Fruit fly (Drosophila melanogaster) whole organism, prepupa: ENCODE data around the gene CG31975.

Experiments used
- CG10631 ChIP-seq: fragments of 200-800 bp; sonication (Bioruptor generic); optimal IDR thresholded peaks from 2 replicates; lab custom pipeline; 2016; ENCODE audit warnings: missing biosample characterization, missing genetic modification characterization
- CG10669 ChIP-seq: fragments of 200-800 bp; sonication (Bioruptor generic); optimal IDR thresholded peaks from 3 replicates; lab custom pipeline; 2018; ENCODE audit warnings: missing biosample characterization, mild to moderate bottlenecking, missing genetic modification characterization, moderate library complexity
- CG11294 ChIP-seq: fragments of 200-800 bp; sonication (Bioruptor generic); IDR thresholded peaks from 2 replicates; pipeline ENCODE4 v1.3.6; 2022; ENCODE audit warnings: missing biosample characterization, missing genetic modification characterization
- CG11762 ChIP-seq: fragments of 200-800 bp; sonication (Bioruptor generic); optimal IDR thresholded peaks from 3 replicates; lab custom pipeline; 2016; ENCODE audit warnings: missing biosample characterization, missing genetic modification characterization; ENCODE audit not compliant: insufficient read depth
- CG11902 ChIP-seq: fragments of 200-800 bp; sonication (Bioruptor generic); optimal IDR thresholded peaks from 3 replicates; lab custom pipeline; 2016; ENCODE audit warnings: missing biosample characterization, missing genetic modification characterization
- CG15336 ChIP-seq: fragments of 200-800 bp; sonication (Bioruptor generic); IDR thresholded peaks from 2 replicates; pipeline ENCODE4 v1.3.6; 2022; ENCODE audit warnings: missing biosample characterization, missing genetic modification characterization
- CG1621 ChIP-seq: fragments of 200-800 bp; sonication (Bioruptor generic); optimal IDR thresholded peaks from 3 replicates; lab custom pipeline; 2018; ENCODE audit warnings: missing biosample characterization, mild to moderate bottlenecking, missing genetic modification characterization
- CG16779 ChIP-seq: fragments of 200-800 bp; sonication (Bioruptor generic); optimal IDR thresholded peaks from 3 replicates; lab custom pipeline; 2017; ENCODE audit warnings: missing biosample characterization, mild to moderate bottlenecking, missing genetic modification characterization
- CG3032 ChIP-seq: fragments of 200-800 bp; optimal IDR thresholded peaks from 2 replicates; lab custom pipeline; 2019; ENCODE audit warnings: missing biosample characterization, mild to moderate bottlenecking, missing genetic modification characterization, moderate library complexity
- CG31627 ChIP-seq: fragments of 200-800 bp; sonication (Bioruptor generic); optimal IDR thresholded peaks from 3 replicates; lab custom pipeline; 2016; ENCODE audit warnings: missing biosample characterization, missing genetic modification characterization
- CG32006 ChIP-seq: fragments of 200-800 bp; sonication (Bioruptor generic); optimal IDR thresholded peaks from 3 replicates; lab custom pipeline; 2017; ENCODE audit warnings: missing biosample characterization, mild to moderate bottlenecking, missing genetic modification characterization
- CG3919 ChIP-seq: fragments of 200-800 bp; sonication (Bioruptor generic); optimal IDR thresholded peaks from 3 replicates; lab custom pipeline; 2016; ENCODE audit warnings: missing biosample characterization, missing genetic modification characterization
- CG4318 ChIP-seq: fragments of 200-800 bp; sonication (Bioruptor generic); optimal IDR thresholded peaks from 3 replicates; lab custom pipeline; 2017; ENCODE audit warnings: missing biosample characterization, mild to moderate bottlenecking, missing genetic modification characterization
- CG6276 ChIP-seq: fragments of 200-800 bp; sonication (Bioruptor generic); optimal IDR thresholded peaks from 2 replicates; lab custom pipeline; 2017; ENCODE audit warnings: missing biosample characterization, mild to moderate bottlenecking, missing genetic modification characterization
- CG6792 ChIP-seq: fragments of 200-800 bp; sonication (Bioruptor generic); optimal IDR thresholded peaks from 3 replicates; lab custom pipeline; 2016; ENCODE audit warnings: missing biosample characterization, missing genetic modification characterization
- CG7368 ChIP-seq: fragments of 200-800 bp; sonication (Bioruptor generic); optimal IDR thresholded peaks from 3 replicates; lab custom pipeline; 2016; ENCODE audit warnings: missing biosample characterization, missing genetic modification characterization
- CG8319 ChIP-seq: fragments of 200-800 bp; sonication (Bioruptor generic); optimal IDR thresholded peaks from 3 replicates; lab custom pipeline; 2016; ENCODE audit warnings: missing biosample characterization, missing genetic modification characterization
- CG9139 ChIP-seq: fragments of 200-800 bp; sonication (Bioruptor generic); optimal IDR thresholded peaks from 3 replicates; lab custom pipeline; 2017; ENCODE audit warnings: missing biosample characterization, mild to moderate bottlenecking, missing genetic modification characterization
- Eip78C ChIP-seq: fragments of 200-800 bp; sonication (Bioruptor generic); peaks from one replicate; lab custom pipeline; 2016; ENCODE audit warnings: missing biosample characterization, missing genetic modification characterization
- Eip93F ChIP-seq: fragments of 200-800 bp; sonication (Bioruptor generic); optimal IDR thresholded peaks from 2 replicates; lab custom pipeline; 2016; ENCODE audit warnings: missing biosample characterization, mild to moderate bottlenecking, missing genetic modification characterization
- Ets21C ChIP-seq: fragments of 200-800 bp; sonication (Bioruptor generic); optimal IDR thresholded peaks from 3 replicates; lab custom pipeline; 2016; ENCODE audit warnings: missing biosample characterization, missing genetic modification characterization
- Ets96B ChIP-seq: fragments of 200-800 bp; optimal IDR thresholded peaks from 2 replicates; lab custom pipeline; 2019; ENCODE audit warnings: missing biosample characterization, mild to moderate bottlenecking, missing genetic modification characterization, moderate library complexity
- Hr4 ChIP-seq: fragments of 200-800 bp; sonication (Bioruptor generic); optimal IDR thresholded peaks from 3 replicates; lab custom pipeline; 2016; ENCODE audit warnings: missing biosample characterization, missing genetic modification characterization
- Lpt ChIP-seq: fragments of 200-800 bp; sonication (Bioruptor generic); optimal IDR thresholded peaks from 3 replicates; lab custom pipeline; 2016; ENCODE audit warnings: missing biosample characterization, missing genetic modification characterization
- Met ChIP-seq: fragments of 200-800 bp; sonication (Bioruptor generic); optimal IDR thresholded peaks from 3 replicates; lab custom pipeline; 2016; ENCODE audit warnings: missing biosample characterization, missing genetic modification characterization
- OdsH ChIP-seq: fragments of 200-800 bp; sonication (Bioruptor generic); optimal IDR thresholded peaks from 3 replicates; lab custom pipeline; 2016; ENCODE audit warnings: missing biosample characterization, missing genetic modification characterization
- Smox ChIP-seq: fragments of 200-800 bp; sonication (Bioruptor generic); optimal IDR thresholded peaks from 3 replicates; lab custom pipeline; 2016; ENCODE audit warnings: missing biosample characterization, missing genetic modification characterization
- Sox14 ChIP-seq: fragments of 200-800 bp; sonication (Bioruptor generic); optimal IDR thresholded peaks from 3 replicates; lab custom pipeline; 2016; ENCODE audit warnings: missing biosample characterization, missing genetic modification characterization
- achi ChIP-seq: fragments of 200-800 bp; sonication (Bioruptor generic); optimal IDR thresholded peaks from 3 replicates; lab custom pipeline; 2016; ENCODE audit warnings: missing biosample characterization, missing genetic modification characterization
- acj6 ChIP-seq: fragments of 200-800 bp; sonication (Bioruptor generic); optimal IDR thresholded peaks from 3 replicates; lab custom pipeline; 2016; ENCODE audit warnings: missing biosample characterization, missing genetic modification characterization
- cyc ChIP-seq: fragments of 200-800 bp; sonication (Bioruptor generic); optimal IDR thresholded peaks from 3 replicates; lab custom pipeline; 2016; ENCODE audit warnings: missing biosample characterization, missing genetic modification characterization
- dac ChIP-seq: fragments of 200-800 bp; sonication (Bioruptor generic); optimal IDR thresholded peaks from 2 replicates; lab custom pipeline; 2017; ENCODE audit warnings: missing biosample characterization, mild to moderate bottlenecking, missing genetic modification characterization
- dsx ChIP-seq: fragments of 200-800 bp; optimal IDR thresholded peaks from 3 replicates; lab custom pipeline; 2019; ENCODE audit warnings: missing biosample characterization, mild to moderate bottlenecking, missing genetic modification characterization, moderate library complexity; ENCODE audit not compliant: poor library complexity, severe bottlenecking
- eg ChIP-seq: fragments of 200-800 bp; sonication (Bioruptor generic); IDR thresholded peaks from 3 replicates; pipeline ENCODE4 v1.3.6; 2022; ENCODE audit warnings: missing biosample characterization, missing genetic modification characterization
- esn ChIP-seq: fragments of 200-800 bp; sonication (Bioruptor generic); optimal IDR thresholded peaks from 2 replicates; lab custom pipeline; 2016; ENCODE audit warnings: missing biosample characterization, mild to moderate bottlenecking, missing genetic modification characterization, moderate library complexity
- fd59A ChIP-seq: fragments of 200-800 bp; sonication (Bioruptor generic); optimal IDR thresholded peaks from 2 replicates; lab custom pipeline; 2017; ENCODE audit warnings: missing biosample characterization, mild to moderate bottlenecking, missing genetic modification characterization, missing genetic modification reagents
- lz ChIP-seq: fragments of 200-800 bp; sonication (Bioruptor generic); optimal IDR thresholded peaks from 3 replicates; lab custom pipeline; 2016; ENCODE audit warnings: missing biosample characterization, missing genetic modification characterization
- net ChIP-seq: fragments of 200-800 bp; sonication (Bioruptor generic); optimal IDR thresholded peaks from 3 replicates; lab custom pipeline; 2016; ENCODE audit warnings: missing biosample characterization, missing genetic modification characterization
- pdm3 ChIP-seq: fragments of 200-800 bp; sonication (Bioruptor generic); optimal IDR thresholded peaks from 3 replicates; lab custom pipeline; 2016; ENCODE audit warnings: missing biosample characterization, missing genetic modification characterization
- salr ChIP-seq, 2 experiments: fragments of 200-800 bp; sonication (Bioruptor generic); optimal IDR thresholded peaks; 3 replicates each; lab custom pipeline; 2016 to 2018; ENCODE audit warnings: missing biosample characterization in 2 of 2, missing genetic modification characterization in 2 of 2, mild to moderate bottlenecking in 1 of 2
- spab ChIP-seq: fragments of 200-800 bp; sonication (Bioruptor generic); optimal IDR thresholded peaks from 2 replicates; lab custom pipeline; 2017; ENCODE audit warnings: missing biosample characterization, mild to moderate bottlenecking, missing genetic modification characterization, missing genetic modification reagents
- ss ChIP-seq, 2 experiments: fragments of 200-800 bp; sonication (Bioruptor generic); optimal IDR thresholded peaks; 2 replicates in 1 of 2; 3 replicates in 1 of 2; lab custom pipeline; 2017 to 2018; ENCODE audit warnings: mild to moderate bottlenecking in 2 of 2, missing biosample characterization in 2 of 2, missing genetic modification characterization in 2 of 2, moderate library complexity in 1 of 2
- svp ChIP-seq: fragments of 200-800 bp; sonication (Bioruptor generic); peaks from one replicate; lab custom pipeline; 2016; ENCODE audit warnings: missing biosample characterization, missing genetic modification characterization
- topi ChIP-seq: fragments of 200-800 bp; sonication (Bioruptor generic); optimal IDR thresholded peaks from 3 replicates; lab custom pipeline; 2016; ENCODE audit warnings: missing biosample characterization, missing genetic modification characterization

Gene CG31975

dm6 chr2L:120492-121455 lies 20.0 kb downstream of the CG31975 start:
- peak; percentile 62 for TF ChIP-seq CG4318 (GFP tag; lab: Kevin White, UChicago)
- peak; percentile 8 for TF ChIP-seq Eip93F (GFP tag; lab: Kevin White, UChicago)
- TF ChIP-seq pdm3 (GFP tag; lab: Kevin White, UChicago) = no peak
- no peak for TF ChIP-seq OdsH (GFP tag; lab: Kevin White, UChicago)
- no peak for TF ChIP-seq Lpt (GFP tag; lab: Kevin White, UChicago)
- TF ChIP-seq CG6276 = peak; percentile 65
- TF ChIP-seq esn (GFP tag; lab: Kevin White, UChicago) = peak; percentile 51
- no peak for TF ChIP-seq dsx (GFP tag; lab: Kevin White, UChicago)
- peak; percentile 21 for TF ChIP-seq CG10669 (GFP tag; lab: Kevin White, UChicago)
- no peak for TF ChIP-seq acj6 (GFP tag; lab: Kevin White, UChicago)
- no peak for TF ChIP-seq lz
- no peak for TF ChIP-seq CG11902
- TF ChIP-seq ss (GFP tag; optimal IDR thresholded peaks at IDR 0.05; lab: Kevin White, UChicago) = no peak
- no peak for TF ChIP-seq CG3919 (GFP tag; lab: Kevin White, UChicago)
- peak; percentile 74 for TF ChIP-seq CG32006 (GFP tag; lab: Kevin White, UChicago)
- TF ChIP-seq Sox14 (GFP tag; lab: Kevin White, UChicago) = peak; percentile 10
- no peak for TF ChIP-seq fd59A (GFP tag; lab: Kevin White, UChicago)
- TF ChIP-seq Hr4 = peak; percentile 62
- peak in 1 of 2 experiments; percentile 20 for TF ChIP-seq salr (GFP tag; optimal IDR thresholded peaks at IDR 0.05; lab: Kevin White, UChicago)
- no peak for TF ChIP-seq CG16779 (tag; lab: Kevin White, UChicago)
- TF ChIP-seq CG6792 (GFP tag; lab: Kevin White, UChicago) = no peak
- peak; percentile 6 for TF ChIP-seq Ets21C (GFP tag; lab: Kevin White, UChicago)
- TF ChIP-seq Smox = no peak
- TF ChIP-seq CG31627 (GFP tag; lab: Kevin White, UChicago) = peak; percentile 6
- no peak for TF ChIP-seq CG11762 (GFP tag; lab: Kevin White, UChicago)
- no peak for TF ChIP-seq eg (GFP tag; lab: Robert Waterston, UW)
- TF ChIP-seq Met (GFP tag; lab: Kevin White, UChicago) = peak; percentile 41
- TF ChIP-seq net (GFP tag; lab: Kevin White, UChicago) = no peak
- TF ChIP-seq topi (GFP tag; lab: Kevin White, UChicago) = peak; percentile 32
- TF ChIP-seq svp = peak; percentile 84
- peak; percentile 18 for TF ChIP-seq CG10631 (GFP tag; lab: Kevin White, UChicago)
- TF ChIP-seq CG3032 (tag; lab: Kevin White, UChicago) = no peak
- TF ChIP-seq Eip78C = peak; percentile 76
- no peak for TF ChIP-seq cyc
- no peak for TF ChIP-seq CG11294
- TF ChIP-seq CG15336 = no peak; the same call in 1 of the 2 replicates
- no peak for TF ChIP-seq CG1621 (tag; lab: Kevin White, UChicago)
- TF ChIP-seq achi = peak; percentile 20
- peak; percentile 27 for TF ChIP-seq CG7368 (GFP tag; lab: Kevin White, UChicago)
- no peak for TF ChIP-seq CG9139 (GFP tag; lab: Kevin White, UChicago)
- TF ChIP-seq Ets96B (tag; lab: Kevin White, UChicago) = no peak
- no peak for TF ChIP-seq spab (GFP tag; lab: Kevin White, UChicago)
- no peak for TF ChIP-seq CG8319 (GFP tag; lab: Kevin White, UChicago)
- no peak for TF ChIP-seq dac (GFP tag; lab: Kevin White, UChicago)
- TF ChIP-seq, all 60 proteins: peak for 18
